Worm (Caenorhabditis elegans) whole organism, late embryonic: ENCODE data around the gene npr-43.

Experiments
- K02D7.2 ChIP-seq: sonication (generic microtip); optimal IDR thresholded peaks from 2 replicates; lab custom pipeline; 2017; ENCODE audit warnings: mild to moderate bottlenecking, missing genetic modification characterization, missing compliant biosample characterization
- ceh-22 ChIP-seq: sonication (generic microtip); optimal IDR thresholded peaks from 2 replicates; lab custom pipeline; 2017; ENCODE audit warnings: missing biosample characterization, missing genetic modification characterization
- madf-2 ChIP-seq: sonication (generic microtip); optimal IDR thresholded peaks from 2 replicates; lab custom pipeline; 2017; ENCODE audit warnings: missing genetic modification characterization, missing compliant biosample characterization
- pros-1 ChIP-seq: fragments of 150-350 bp; optimal IDR thresholded peaks from 2 replicates; lab custom pipeline; 2014; ENCODE audit warnings: missing biosample characterization, missing genetic modification reagents, missing genetic modification characterization
- tbx-2 ChIP-seq: sonication (generic microtip); optimal IDR thresholded peaks from 2 replicates; lab custom pipeline; 2016; ENCODE audit warnings: missing genetic modification characterization, missing compliant biosample characterization
- tbx-7 ChIP-seq: sonication (generic microtip); optimal IDR thresholded peaks from 2 replicates; lab custom pipeline; 2016; ENCODE audit warnings: missing genotype, missing genetic modification characterization, missing compliant biosample characterization
- zip-5 ChIP-seq: sonication (generic microtip); optimal IDR thresholded peaks from 2 replicates; lab custom pipeline; 2016; ENCODE audit warnings: missing genetic modification characterization, missing compliant biosample characterization

DNA sequence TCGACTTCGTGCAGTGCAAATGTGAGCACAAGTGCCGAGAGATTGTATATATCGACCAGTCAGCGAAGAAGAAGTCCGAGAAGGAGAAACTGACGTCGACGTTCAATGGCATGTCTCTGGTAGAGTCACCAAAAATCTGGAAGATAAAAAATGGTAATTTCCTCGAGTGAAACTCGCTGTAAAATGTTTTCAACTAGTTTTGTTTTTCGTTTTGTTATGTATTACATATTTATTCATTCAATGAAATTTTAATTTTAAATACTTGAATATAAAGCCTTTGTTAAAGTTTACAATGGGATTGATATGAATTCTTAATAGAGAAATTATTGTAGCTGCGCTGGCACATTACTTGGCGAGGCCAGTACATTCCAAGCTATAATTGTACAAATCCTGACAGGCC, 41.0 kb upstream of the npr-43 start:
- TF ChIP-seq tbx-2 (tag; lab: Kevin White, UChicago), result no peak
- TF ChIP-seq ceh-22 (tag; lab: Kevin White, UChicago), result no peak
- no peak for TF ChIP-seq K02D7.2
- TF ChIP-seq madf-2, result no peak
- no peak for TF ChIP-seq zip-5 (tag; lab: Kevin White, UChicago)
- no peak for TF ChIP-seq tbx-7 (tag; lab: Kevin White, UChicago)
- no peak for TF ChIP-seq pros-1 (tag; lab: Kevin White, UChicago)
